Fruit fly (Drosophila melanogaster) whole organism, embryonic: Measurements from ENCODE around the gene CG8236.

Experiments
- Aef1 ChIP-seq: fragments of 200-800 bp; sonication (Bioruptor generic); IDR thresholded peaks from 3 replicates; pipeline ENCODE4 v1.3.6; 2022; ENCODE audit warnings: missing biosample characterization, missing genetic modification characterization
- Antp ChIP-seq: fragments of 200-800 bp; sonication (Bioruptor generic); optimal IDR thresholded peaks from 3 replicates; lab custom pipeline; 2016; ENCODE audit warnings: missing biosample characterization, missing genetic modification characterization
- B-H1 ChIP-seq: fragments of 200-800 bp; sonication (Bioruptor generic); IDR thresholded peaks from 3 replicates; pipeline ENCODE4 v1.3.6; 2022; ENCODE audit warnings: missing biosample characterization, missing genetic modification characterization
- BtbVII ChIP-seq: fragments of 200-800 bp; sonication (Bioruptor generic); optimal IDR thresholded peaks from 3 replicates; lab custom pipeline; 2017; ENCODE audit warnings: missing biosample characterization, mild to moderate bottlenecking, missing genetic modification characterization
- CG10431 ChIP-seq: fragments of 200-800 bp; sonication (Bioruptor generic); optimal IDR thresholded peaks from 3 replicates; lab custom pipeline; 2018; ENCODE audit warnings: missing biosample characterization, mild to moderate bottlenecking, missing genetic modification characterization
- CG10565 ChIP-seq: fragments of 200-800 bp; sonication (Bioruptor generic); optimal IDR thresholded peaks from 3 replicates; lab custom pipeline; 2016; ENCODE audit warnings: missing biosample characterization, mild to moderate bottlenecking, missing genetic modification characterization
- CG15073 ChIP-seq: fragments of 200-800 bp; sonication (Bioruptor generic); optimal IDR thresholded peaks from 2 replicates; lab custom pipeline; 2016; ENCODE audit warnings: missing biosample characterization, missing genetic modification characterization
- CG1647 ChIP-seq: fragments of 200-800 bp; sonication (Bioruptor generic); optimal IDR thresholded peaks from 3 replicates; lab custom pipeline; 2016; ENCODE audit warnings: missing biosample characterization, missing genetic modification characterization
- CG17385 ChIP-seq: fragments of 200-800 bp; sonication (Bioruptor generic); optimal IDR thresholded peaks from 3 replicates; lab custom pipeline; 2018; ENCODE audit warnings: missing biosample characterization, mild to moderate bottlenecking, missing genetic modification characterization
- CG17568 ChIP-seq: fragments of 200-800 bp; sonication (Bioruptor generic); optimal IDR thresholded peaks from 2 replicates; lab custom pipeline; 2018; ENCODE audit warnings: missing biosample characterization, mild to moderate bottlenecking, missing genetic modification characterization, moderate library complexity
- CG18011 ChIP-seq: fragments of 200-800 bp; sonication (Bioruptor generic); optimal IDR thresholded peaks from 2 replicates; lab custom pipeline; 2017; ENCODE audit warnings: missing biosample characterization, missing genetic modification characterization, mild to moderate bottlenecking, moderate library complexity, missing genotype
- CG1832 ChIP-seq: fragments of 200-800 bp; sonication (Bioruptor generic); optimal IDR thresholded peaks from 2 replicates; lab custom pipeline; 2017; ENCODE audit warnings: missing biosample characterization, mild to moderate bottlenecking, missing genetic modification characterization, inconsistent platforms
- CG2116 ChIP-seq: fragments of 200-800 bp; sonication (Bioruptor generic); optimal IDR thresholded peaks from 3 replicates; lab custom pipeline; 2018; ENCODE audit warnings: missing biosample characterization, mild to moderate bottlenecking, missing genetic modification characterization
- CG2120 ChIP-seq: fragments of 200-800 bp; sonication (Bioruptor generic); optimal IDR thresholded peaks from 3 replicates; lab custom pipeline; 2016; ENCODE audit warnings: missing biosample characterization, missing genetic modification characterization
- CG2678 ChIP-seq: fragments of 200-800 bp; sonication (Bioruptor generic); optimal IDR thresholded peaks from 3 replicates; lab custom pipeline; 2019; ENCODE audit warnings: missing biosample characterization, mild to moderate bottlenecking, missing genetic modification characterization, moderate library complexity
- CG2875 ChIP-seq: fragments of 200-800 bp; sonication (Bioruptor generic); optimal IDR thresholded peaks from 2 replicates; lab custom pipeline; 2017; ENCODE audit warnings: missing biosample characterization, mild to moderate bottlenecking, missing genetic modification characterization, missing genetic modification reagents
- CG5245 ChIP-seq: fragments of 200-800 bp; sonication (Bioruptor generic); optimal IDR thresholded peaks from 3 replicates; lab custom pipeline; 2016; ENCODE audit warnings: missing biosample characterization, missing genetic modification characterization
- CG6683 ChIP-seq: fragments of 200-800 bp; sonication (Bioruptor generic); optimal IDR thresholded peaks from 2 replicates; lab custom pipeline; 2017; ENCODE audit warnings: missing biosample characterization, mild to moderate bottlenecking, missing genetic modification characterization, missing genetic modification reagents
- CG7357 ChIP-seq: fragments of 200-800 bp; sonication (Bioruptor generic); IDR thresholded peaks from 3 replicates; pipeline ENCODE4 v1.3.6; 2022; ENCODE audit warnings: missing biosample characterization, missing genetic modification characterization
- CG7745 ChIP-seq: fragments of 200-800 bp; sonication (Bioruptor generic); optimal IDR thresholded peaks from 2 replicates; lab custom pipeline; 2018; ENCODE audit warnings: missing biosample characterization, mild to moderate bottlenecking, missing genetic modification characterization, moderate library complexity
- CG7786 ChIP-seq: fragments of 200-800 bp; sonication (Bioruptor generic); optimal IDR thresholded peaks from 2 replicates; lab custom pipeline; 2016; ENCODE audit warnings: missing biosample characterization, missing genetic modification characterization
- CkIIα-i1 ChIP-seq: fragments of 200-800 bp; sonication (Bioruptor generic); IDR thresholded peaks from 2 replicates; pipeline ENCODE4 v1.3.6; 2022; ENCODE audit warnings: missing biosample characterization, missing genetic modification characterization
- Fer1 ChIP-seq: fragments of 200-800 bp; sonication (Bioruptor generic); optimal IDR thresholded peaks from 2 replicates; lab custom pipeline; 2017; ENCODE audit warnings: missing biosample characterization, mild to moderate bottlenecking, missing genetic modification characterization
- HLH3B ChIP-seq: fragments of 200-800 bp; sonication (Bioruptor generic); IDR thresholded peaks from 2 replicates; pipeline ENCODE4 v1.3.6; 2022; ENCODE audit warnings: missing biosample characterization, missing genetic modification characterization
- Hey ChIP-seq: fragments of 200-800 bp; sonication (Bioruptor generic); optimal IDR thresholded peaks from 3 replicates; lab custom pipeline; 2018; ENCODE audit warnings: missing biosample characterization, mild to moderate bottlenecking, missing genetic modification characterization
- MESR4 ChIP-seq: fragments of 200-800 bp; sonication (Bioruptor generic); optimal IDR thresholded peaks from 2 replicates; lab custom pipeline; 2018; ENCODE audit warnings: missing biosample characterization, mild to moderate bottlenecking, missing genetic modification characterization, moderate library complexity
- Mes4 ChIP-seq: fragments of 200-800 bp; sonication (Bioruptor generic); optimal IDR thresholded peaks from 2 replicates; lab custom pipeline; 2016; ENCODE audit warnings: missing biosample characterization, missing genetic modification characterization
- Myb ChIP-seq: fragments of 200-800 bp; sonication (Bioruptor generic); optimal IDR thresholded peaks from 2 replicates; lab custom pipeline; 2016; ENCODE audit warnings: missing biosample characterization, missing genetic modification characterization
- NFAT ChIP-seq: fragments of 200-800 bp; sonication (Bioruptor generic); IDR thresholded peaks from 2 replicates; pipeline ENCODE4 v1.3.6; 2022; ENCODE audit warnings: missing biosample characterization, missing genetic modification characterization
- Nf-YA ChIP-seq: fragments of 200-800 bp; sonication (Bioruptor generic); IDR thresholded peaks from 2 replicates; pipeline ENCODE4 v1.3.6; 2022; ENCODE audit warnings: missing biosample characterization, missing genetic modification characterization
- Oaz ChIP-seq: fragments of 200-800 bp; sonication (Bioruptor generic); IDR thresholded peaks from 2 replicates; pipeline ENCODE4 v1.3.6; 2022; ENCODE audit warnings: missing biosample characterization, missing genetic modification characterization
- Ravus ChIP-seq: fragments of 200-800 bp; sonication (Bioruptor generic); IDR thresholded peaks from 2 replicates; pipeline ENCODE4 v1.3.6; 2022; ENCODE audit warnings: missing biosample characterization, missing genetic modification characterization
- Side ChIP-seq: fragments of 200-800 bp; sonication (Bioruptor generic); optimal IDR thresholded peaks from 2 replicates; lab custom pipeline; 2016; ENCODE audit warnings: missing biosample characterization, missing genetic modification characterization
- Sry-δ ChIP-seq: fragments of 200-800 bp; sonication (Bioruptor generic); optimal IDR thresholded peaks from 2 replicates; lab custom pipeline; 2016; ENCODE audit warnings: missing biosample characterization, missing genetic modification characterization
- ash1 ChIP-seq: fragments of 200-800 bp; sonication (Bioruptor generic); optimal IDR thresholded peaks from 2 replicates; lab custom pipeline; 2018; ENCODE audit warnings: missing biosample characterization, mild to moderate bottlenecking, missing genetic modification characterization
- chn ChIP-seq: fragments of 200-800 bp; sonication (Bioruptor generic); optimal IDR thresholded peaks from 2 replicates; lab custom pipeline; 2016; ENCODE audit warnings: missing biosample characterization, missing genetic modification characterization
- crol ChIP-seq: fragments of 200-800 bp; sonication (Bioruptor generic); IDR thresholded peaks from 2 replicates; pipeline ENCODE4 v1.3.6; 2022; ENCODE audit warnings: missing biosample characterization, missing genetic modification characterization
- dan ChIP-seq: fragments of 200-800 bp; sonication (Bioruptor generic); IDR thresholded peaks from 2 replicates; pipeline ENCODE4 v1.3.6; 2022; ENCODE audit warnings: missing biosample characterization, missing genetic modification characterization
- dpn ChIP-seq, 2 experiments: fragments of 200-800 bp; sonication (Bioruptor generic); optimal IDR thresholded peaks; 3 replicates each; lab custom pipeline; 2016; ENCODE audit warnings: missing biosample characterization in 2 of 2, missing genetic modification characterization in 2 of 2
- fu2 ChIP-seq: fragments of 200-800 bp; sonication (Bioruptor generic); optimal IDR thresholded peaks from 2 replicates; lab custom pipeline; 2016; ENCODE audit warnings: missing biosample characterization, missing genetic modification characterization
- kah ChIP-seq: fragments of 200-800 bp; sonication (Bioruptor generic); optimal IDR thresholded peaks from 2 replicates; lab custom pipeline; 2018; ENCODE audit warnings: missing biosample characterization, mild to moderate bottlenecking, missing genetic modification characterization
- ken ChIP-seq: fragments of 200-800 bp; sonication (Bioruptor generic); IDR thresholded peaks from 3 replicates; pipeline ENCODE4 v1.3.6; 2022; ENCODE audit warnings: missing biosample characterization, missing genetic modification characterization
- lab ChIP-seq: fragments of 200-800 bp; sonication (Bioruptor generic); optimal IDR thresholded peaks from 3 replicates; lab custom pipeline; 2017; ENCODE audit warnings: missing biosample characterization, missing genetic modification characterization, mild to moderate bottlenecking, moderate library complexity, missing genetic modification reagents
- luna ChIP-seq: fragments of 200-800 bp; sonication (Bioruptor generic); optimal IDR thresholded peaks from 2 replicates; lab custom pipeline; 2016; ENCODE audit warnings: missing biosample characterization, missing genetic modification characterization
- mirr ChIP-seq: fragments of 200-800 bp; sonication (Bioruptor generic); optimal IDR thresholded peaks from 3 replicates; lab custom pipeline; 2018; ENCODE audit warnings: missing biosample characterization, mild to moderate bottlenecking, missing genetic modification characterization
- nerfin-2 ChIP-seq: fragments of 200-800 bp; sonication (Bioruptor generic); IDR thresholded peaks from 2 replicates; pipeline ENCODE4 v1.3.6; 2022; ENCODE audit warnings: missing biosample characterization, missing genetic modification characterization; ENCODE audit not compliant: partially characterized antibody
- p53 ChIP-seq: fragments of 200-800 bp; sonication (Bioruptor generic); optimal IDR thresholded peaks from 2 replicates; lab custom pipeline; 2016; ENCODE audit warnings: missing biosample characterization, missing genetic modification characterization
- schlank ChIP-seq: fragments of 200-800 bp; sonication (Bioruptor generic); optimal IDR thresholded peaks from 2 replicates; lab custom pipeline; 2018; ENCODE audit warnings: missing biosample characterization, mild to moderate bottlenecking, missing genetic modification characterization
- twi ChIP-seq: fragments of 200-800 bp; optimal IDR thresholded peaks from 2 replicates; lab custom pipeline; 2019; ENCODE audit warnings: missing biosample characterization, mild to moderate bottlenecking, missing genetic modification characterization, moderate library complexity
- wor ChIP-seq: fragments of 200-800 bp; sonication (Bioruptor generic); IDR thresholded peaks from 2 replicates; pipeline ENCODE4 v1.3.6; 2022; ENCODE audit warnings: missing biosample characterization, missing genetic modification characterization
- zen ChIP-seq: fragments of 200-800 bp; sonication (Bioruptor generic); optimal IDR thresholded peaks from 3 replicates; lab custom pipeline; 2018; ENCODE audit warnings: missing biosample characterization, mild to moderate bottlenecking, missing genetic modification characterization, moderate library complexity

Gene CG8236

dm6 chr3R:8820428-8820912 lies 51.3 kb downstream of the CG8236 start, which contains the start of gene aqz (continued):
- TF ChIP-seq nerfin-2 (peak; percentile 43; the same call in 1 of the 2 replicates), Nf-YA (GFP tag; lab: Robert Waterston, UW) (peak; percentile 24; the same call in 1 of the 2 replicates), zen (tag; lab: Kevin White, UChicago) (peak; percentile 80), BtbVII (GFP tag; lab: Kevin White, UChicago) (peak; percentile 22), Fer1 (GFP tag; lab: Kevin White, UChicago) (peak; percentile 69), Antp (peak; percentile 61), CG2120 (GFP tag; lab: Kevin White, UChicago) (peak; percentile 77), Ravus (GFP tag; lab: Robert Waterston, UW) (no peak), MESR4 (GFP tag; lab: Kevin White, UChicago) (peak; percentile 76), Hey (tag; lab: Kevin White, UChicago) (no peak), luna (peak; percentile 40), Side (GFP tag; lab: Kevin White, UChicago) (peak; percentile 74), CG1832 (no peak), CG10565 (GFP tag; lab: Kevin White, UChicago) (no peak), dan (no peak), twi (peak; percentile 46), CkIIα-i1 (GFP tag; lab: Robert Waterston, UW) (no peak), CG1647 (no peak), Oaz (GFP tag; lab: Robert Waterston, UW) (no peak), Aef1 (0 out of 3 replicates have a peak, but pooled peaks have one; percentile 23), dpn (GFP tag; optimal IDR thresholded peaks at IDR 0.05; lab: Kevin White, UChicago) (peak; percentile 56 to 58), Myb (GFP tag; lab: Kevin White, UChicago) (peak; percentile 92), CG7357 (GFP tag; lab: Robert Waterston, UW) (peak; percentile 44; the same call in 1 of the 3 replicates), ash1 (peak; percentile 78), CG7786 (GFP tag; lab: Kevin White, UChicago) (no peak), fu2 (GFP tag; lab: Kevin White, UChicago) (peak; percentile 58), chn (GFP tag; lab: Kevin White, UChicago) (peak; percentile 76), ken (GFP tag; lab: Robert Waterston, UW) (peak; percentile 79), NFAT (GFP tag; lab: Robert Waterston, UW) (peak; percentile 72), B-H1 (GFP tag; lab: Robert Waterston, UW) (peak; percentile 21; the same call in 1 of the 3 replicates), CG10431 (GFP tag; lab: Kevin White, UChicago) (peak; percentile 42), mirr (GFP tag; lab: Kevin White, UChicago) (peak; percentile 74), p53 (GFP tag; lab: Kevin White, UChicago) (peak; percentile 41), CG2678 (tag; lab: Kevin White, UChicago) (peak; percentile 56), CG6683 (GFP tag; lab: Kevin White, UChicago) (no peak), CG15073 (GFP tag; lab: Kevin White, UChicago) (no peak), CG2875 (GFP tag; lab: Kevin White, UChicago) (no peak), schlank (tag; lab: Kevin White, UChicago) (peak; percentile 37), lab (peak; percentile 80), CG17385 (GFP tag; lab: Kevin White, UChicago) (peak; percentile 73), wor (GFP tag; lab: Robert Waterston, UW) (no peak), CG18011 (GFP tag; lab: Kevin White, UChicago) (peak; percentile 30), HLH3B (GFP tag; lab: Robert Waterston, UW) (peak; percentile 56; the same call in 1 of the 2 replicates), kah (peak; percentile 68), CG17568 (GFP tag; lab: Kevin White, UChicago) (peak; percentile 68), CG2116 (peak; percentile 100), CG7745 (peak; percentile 50), CG5245 (no peak), Sry-δ (peak; percentile 77), Mes4 (GFP tag; lab: Kevin White, UChicago) (peak; percentile 59), crol (GFP tag; lab: Robert Waterston, UW) (0 out of 2 replicates have a peak, but pooled peaks have one; percentile 35)
